Worm (Caenorhabditis elegans): ENCODE data around the gene ZK1127.13.

DNA sequence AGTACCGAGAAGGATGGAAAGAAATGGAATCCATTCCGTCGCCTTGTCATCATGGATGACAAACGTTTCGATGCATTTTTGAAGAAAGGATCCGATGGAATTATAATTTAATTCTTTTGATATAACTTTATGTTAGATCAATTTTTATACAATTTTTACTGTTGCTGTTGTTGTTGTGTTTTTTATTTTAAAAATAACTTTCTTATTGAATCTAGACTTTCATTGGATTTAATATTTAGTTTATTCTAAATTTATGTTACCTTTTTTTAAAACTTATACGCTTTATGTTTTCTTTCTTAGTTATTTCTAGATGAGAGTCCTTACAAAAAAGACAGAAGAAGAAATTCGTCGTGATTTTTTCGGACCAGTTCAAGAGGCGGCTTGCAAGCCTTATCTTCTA is 1.9 kb downstream of the ZK1127.13 start, which contains the start of gene ZK1127.3:
- TF ChIP-seq pax-1 (tag; optimal IDR thresholded peaks at IDR 0.05): no peak
- no peak for TF ChIP-seq unc-42 (tag; optimal IDR thresholded peaks at IDR 0.05)
- no peak for TF ChIP-seq ama-1 (optimal IDR thresholded peaks at IDR 0.05)
- TF ChIP-seq gmeb-2 (tag; optimal IDR thresholded peaks at IDR 0.05): no peak
- no peak for TF ChIP-seq ceh-30 (tag; optimal IDR thresholded peaks at IDR 0.05)
- TF ChIP-seq sdc-2 (tag; optimal IDR thresholded peaks at IDR 0.05): no peak
- TF ChIP-seq ceh-24 (tag; optimal IDR thresholded peaks at IDR 0.05): no peak
- no peak for TF ChIP-seq ceh-2 (tag; optimal IDR thresholded peaks at IDR 0.05)
